Worm (Caenorhabditis elegans): Measurements from ENCODE around the gene ZK632.11.

DNA sequence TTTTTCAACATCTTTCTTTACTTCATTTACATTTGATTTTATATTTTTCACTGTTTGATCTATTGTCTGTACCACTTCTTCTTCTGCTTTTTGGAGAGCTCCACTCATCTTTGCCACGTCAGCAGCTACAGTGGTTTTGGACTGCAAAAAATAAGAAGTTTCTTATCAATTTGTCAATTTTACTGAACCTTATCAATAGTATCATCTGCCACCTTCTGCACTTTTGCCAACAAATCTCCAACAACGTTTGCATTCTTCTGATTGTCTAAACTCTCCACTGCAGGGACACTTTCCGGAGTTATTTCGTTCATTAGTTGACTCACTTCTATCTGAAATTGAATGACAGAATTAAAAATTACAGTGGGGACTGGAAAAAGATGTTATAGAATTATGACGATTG lies 40.9 kb upstream of the ZK632.11 start:
- TF ChIP-seq snpc-4 (tag; optimal IDR thresholded peaks at IDR 0.05) (no peak), nhr-25 (tag; optimal IDR thresholded peaks at IDR 0.05) (no peak), ama-1 (optimal IDR thresholded peaks at IDR 0.05) (no peak), aly-2 (tag; optimal IDR thresholded peaks at IDR 0.05) (no peak), lin-13 (GFP tag; optimal IDR thresholded peaks at IDR 0.05) (no peak), mab-5 (tag; optimal IDR thresholded peaks at IDR 0.05) (no peak)
